Worm (Caenorhabditis elegans) whole organism, young adult: ENCODE data around the gene F23F1.4.

Experiments
- F57A8.1 ChIP-seq: fragments of 200-800 bp; sonication (Bioruptor generic); optimal IDR thresholded peaks from 2 replicates; lab custom pipeline; 2018; ENCODE audit warnings: mild to moderate bottlenecking, missing genetic modification characterization, moderate library complexity, missing compliant biosample characterization
- bed-2 ChIP-seq: fragments of 200-800 bp; sonication (Bioruptor generic); IDR thresholded peaks from 2 replicates; pipeline ENCODE4 v1.3.6; 2022; ENCODE audit warnings: missing genetic modification reagents, missing genetic modification characterization, missing compliant biosample characterization
- gei-17 ChIP-seq: fragments of 200-800 bp; sonication (Bioruptor generic); optimal IDR thresholded peaks from 2 replicates; lab custom pipeline; 2018; ENCODE audit warnings: mild to moderate bottlenecking, missing genetic modification characterization, missing compliant biosample characterization
- let-607 ChIP-seq, 2 experiments: fragments of 200-800 bp in 1 of 2; sonication (Bioruptor generic) in 1 of 2; sonication (generic microtip) in 1 of 2; optimal IDR thresholded peaks; 2 replicates each; lab custom pipeline; 2016 to 2018; ENCODE audit warnings: mild to moderate bottlenecking in 2 of 2, missing compliant biosample characterization in 2 of 2, missing genetic modification characterization in 2 of 2, moderate library complexity in 2 of 2, missing genotype in 1 of 2
- lin-35 ChIP-seq, 3 experiments: fragments of 150-350 bp in 2 of 3; sonication (generic microtip) in 1 of 3; optimal IDR thresholded peaks; 2 replicates each; lab custom pipeline; 2014 to 2018; ENCODE audit warnings: missing biosample characterization in 3 of 3, missing genetic modification characterization in 3 of 3, missing genetic modification reagents in 3 of 3
- pbrm-1 ChIP-seq: fragments of 200-800 bp; sonication (Bioruptor generic); IDR thresholded peaks from 2 replicates; pipeline ENCODE4 v1.3.6; 2022; ENCODE audit warnings: missing genetic modification reagents, missing genetic modification characterization, missing compliant biosample characterization
- pha-4 ChIP-seq: fragments of 150-350 bp; sonication (generic microtip); optimal IDR thresholded peaks from 2 replicates; lab custom pipeline; 2014; ENCODE audit warnings: missing biosample characterization, missing genetic modification reagents, missing genetic modification characterization
- unc-62 ChIP-seq: fragments of 150-350 bp; optimal IDR thresholded peaks from 2 replicates; lab custom pipeline; 2014; ENCODE audit warnings: missing biosample characterization, missing genetic modification reagents, missing genetic modification characterization

ce11 chrII:73329-73728, 45.1 kb upstream of the F23F1.4 start:
- TF ChIP-seq unc-62, result no peak
- TF ChIP-seq F57A8.1 (GFP tag; lab: Kevin White, UChicago), result no peak
- no peak for TF ChIP-seq let-607 (tag; optimal IDR thresholded peaks at IDR 0.05; lab: Kevin White, UChicago)
- no peak for TF ChIP-seq pha-4 (tag; lab: Kevin White, UChicago)
- TF ChIP-seq lin-35 (GFP tag; optimal IDR thresholded peaks at IDR 0.05; lab: Kevin White, UChicago), result no peak
- TF ChIP-seq gei-17, result no peak
- no peak for TF ChIP-seq bed-2
- no peak for TF ChIP-seq pbrm-1 (GFP tag; lab: Robert Waterston, UW)
